Fruit fly (Drosophila melanogaster): Measurements from ENCODE around the gene Ada3.

dm6 chrX:18092810-18093222 lies 7.3 kb downstream of the Ada3 start, which contains the start of gene RhoGAP16F:
- no peak for TF ChIP-seq h (optimal IDR thresholded peaks at IDR 0.05)
- no peak for TF ChIP-seq Sin3A (optimal IDR thresholded peaks at IDR 0.05)
- TF ChIP-seq insv (optimal IDR thresholded peaks at IDR 0.05), result no peak

Data from Kc167 (cell line).